Fruit fly (Drosophila melanogaster): ENCODE data around the gene Nup93-2.

dm6 chr3R:14898280-14898756 is at the start of gene Nup93-2, which contains the start of gene CG3817:
- no peak for TF ChIP-seq ey (GFP tag; optimal IDR thresholded peaks at IDR 0.05)
- TF ChIP-seq Hnf4 (GFP tag; optimal IDR thresholded peaks at IDR 0.05) = no peak
- TF ChIP-seq Dif (GFP tag; optimal IDR thresholded peaks at IDR 0.05; ENCODE audit: partially characterized antibody) = no peak
- TF ChIP-seq Jra (GFP tag; optimal IDR thresholded peaks at IDR 0.05) = no peak
